Worm (Caenorhabditis elegans) whole organism, L1 larva: ENCODE measurements around the gene deg-1.

Source experiments
- irx-1 ChIP-seq: sonication (generic microtip); optimal IDR thresholded peaks from 2 replicates; lab custom pipeline; 2016; ENCODE audit warnings: missing genetic modification characterization, missing compliant biosample characterization
- lin-39 ChIP-seq: fragments of 150-350 bp; optimal IDR thresholded peaks from 2 replicates; lab custom pipeline; 2014; ENCODE audit warnings: missing biosample characterization, missing genetic modification reagents, missing genetic modification characterization
- nhr-28 ChIP-seq: fragments of 150-350 bp; optimal IDR thresholded peaks from 2 replicates; lab custom pipeline; 2014; ENCODE audit warnings: missing biosample characterization, missing genetic modification characterization
- nhr-71 ChIP-seq: sonication (generic microtip); optimal IDR thresholded peaks from 2 replicates; lab custom pipeline; 2016; ENCODE audit warnings: mild to moderate bottlenecking, missing genetic modification characterization, moderate library complexity, missing compliant biosample characterization
- nhr-76 ChIP-seq: sonication (generic microtip); optimal IDR thresholded peaks from 2 replicates; lab custom pipeline; 2017; ENCODE audit warnings: missing biosample characterization, missing genetic modification characterization
- pqm-1 ChIP-seq: sonication (generic microtip); optimal IDR thresholded peaks from 3 replicates; lab custom pipeline; 2017; ENCODE audit warnings: missing biosample characterization, missing genetic modification characterization
- sox-4 ChIP-seq: sonication (generic microtip); optimal IDR thresholded peaks from 2 replicates; lab custom pipeline; 2016; ENCODE audit warnings: missing genetic modification characterization, missing compliant biosample characterization
- unc-98 ChIP-seq: fragments of 200-800 bp; sonication (Bioruptor generic); IDR thresholded peaks from 2 replicates; pipeline ENCODE4 v1.3.6; 2022; ENCODE audit warnings: missing genetic modification characterization, missing compliant biosample characterization

ce11 chrX:7782389-7782788 is 29.5 kb downstream of the deg-1 start, which contains the start of gene ZK154.4:
- TF ChIP-seq nhr-28 (tag; lab: Kevin White, UChicago) = no peak
- no peak for TF ChIP-seq irx-1 (tag; lab: Kevin White, UChicago)
- TF ChIP-seq lin-39 (tag; lab: Kevin White, UChicago) = no peak
- no peak for TF ChIP-seq sox-4 (tag; lab: Kevin White, UChicago)
- no peak for TF ChIP-seq pqm-1 (tag; lab: Kevin White, UChicago)
- TF ChIP-seq nhr-71 = peak; percentile 70
- no peak for TF ChIP-seq unc-98
- no peak for TF ChIP-seq nhr-76
